Worm (Caenorhabditis elegans) whole organism, young adult: ENCODE results near the gene Y38F1A.7.

Source experiments
- ama-1 ChIP-seq, 3 experiments: fragments of 150-350 bp in 1 of 3; sonication (generic microtip) in 2 of 3; optimal IDR thresholded peaks; 2 replicates each; lab custom pipeline; 2014 to 2018; ENCODE audit warnings: missing biosample characterization in 2 of 3, missing genetic modification characterization in 2 of 3, missing genetic modification reagents in 2 of 3
- hmg-1.2 ChIP-seq: fragments of 200-800 bp; sonication (Bioruptor generic); IDR thresholded peaks from 2 replicates; pipeline ENCODE4 v1.3.6; 2022; ENCODE audit warnings: missing genetic modification reagents, missing genetic modification characterization, missing compliant biosample characterization
- hsf-1 ChIP-seq: fragments of 200-800 bp; sonication (Bioruptor generic); IDR thresholded peaks from 2 replicates; pipeline ENCODE4 v1.3.6; 2022; ENCODE audit warnings: missing genetic modification reagents, missing genetic modification characterization, missing compliant biosample characterization
- lin-35 ChIP-seq, 3 experiments: fragments of 150-350 bp in 2 of 3; sonication (generic microtip) in 1 of 3; optimal IDR thresholded peaks; 2 replicates each; lab custom pipeline; 2014 to 2018; ENCODE audit warnings: missing biosample characterization in 3 of 3, missing genetic modification characterization in 3 of 3, missing genetic modification reagents in 3 of 3
- mxl-1 ChIP-seq: sonication (generic microtip); optimal IDR thresholded peaks from 2 replicates; lab custom pipeline; 2016; ENCODE audit warnings: missing genetic modification characterization, missing compliant biosample characterization
- nfya-1 ChIP-seq: sonication (generic microtip); optimal IDR thresholded peaks from 2 replicates; lab custom pipeline; 2017; ENCODE audit warnings: antibody characterized with exemption, missing compliant biosample characterization, missing genetic modification characterization, borderline replicate concordance; ENCODE audit not compliant: insufficient read depth
- nfyb-1 ChIP-seq: fragments of 200-800 bp; sonication (Bioruptor generic); IDR thresholded peaks from 2 replicates; pipeline ENCODE4 v1.3.6; 2022; ENCODE audit warnings: missing genetic modification reagents, missing genetic modification characterization, missing compliant biosample characterization
- nhr-90 ChIP-seq: sonication (generic microtip); optimal IDR thresholded peaks from 2 replicates; lab custom pipeline; 2016; ENCODE audit warnings: missing genotype, mild to moderate bottlenecking, missing genetic modification characterization, missing compliant biosample characterization
- ztf-28 ChIP-seq: fragments of 200-800 bp; sonication (Bioruptor generic); IDR thresholded peaks from 2 replicates; pipeline ENCODE4 v1.3.6; 2022; ENCODE audit warnings: missing genetic modification reagents, missing genetic modification characterization, missing compliant biosample characterization

ce11 chrII:12994009-12994788 lies 3.4 kb downstream of the Y38F1A.7 start:
- peak; percentile 61; the same call in 1 of the 2 replicates for TF ChIP-seq hsf-1
- no peak for TF ChIP-seq lin-35 (GFP tag; optimal IDR thresholded peaks at IDR 0.05; lab: Kevin White, UChicago)
- TF ChIP-seq mxl-1 (tag; lab: Kevin White, UChicago), result no peak
- TF ChIP-seq ama-1 (optimal IDR thresholded peaks at IDR 0.05; lab: Kevin White, UChicago), result peak; percentile 50
- TF ChIP-seq ama-1 (GFP tag; optimal IDR thresholded peaks at IDR 0.05; lab: Kevin White, UChicago), result no peak
- TF ChIP-seq nhr-90 (tag; lab: Kevin White, UChicago), result peak; percentile 41
- TF ChIP-seq nfyb-1 (GFP tag; lab: Robert Waterston, UW), result peak; percentile 70; the same call in 1 of the 2 replicates
- TF ChIP-seq ztf-28, result no peak
- TF ChIP-seq nfya-1, result no peak
- TF ChIP-seq hmg-1.2 (GFP tag; lab: Robert Waterston, UW), result peak; percentile 24; the same call in 1 of the 2 replicates
